Worm (Caenorhabditis elegans) whole organism, young adult: Measurements from ENCODE around the gene ify-1.

ENCODE experiments used
- B0261.1 ChIP-seq: sonication (generic microtip); optimal IDR thresholded peaks from 2 replicates; lab custom pipeline; 2016; ENCODE audit warnings: mild to moderate bottlenecking, missing genetic modification characterization, moderate library complexity, missing compliant biosample characterization
- C17E4.6 ChIP-seq: fragments of 200-800 bp; sonication (Bioruptor generic); IDR thresholded peaks from 2 replicates; pipeline ENCODE4 v1.3.6; 2022; ENCODE audit warnings: missing genetic modification reagents, missing genetic modification characterization, missing compliant biosample characterization
- D2030.7 ChIP-seq: fragments of 200-800 bp; sonication (Bioruptor generic); IDR thresholded peaks from 2 replicates; pipeline ENCODE4 v1.3.6; 2022; ENCODE audit warnings: missing genetic modification reagents, missing genetic modification characterization, missing compliant biosample characterization
- F23B12.7 ChIP-seq: sonication (generic microtip); optimal IDR thresholded peaks from 2 replicates; lab custom pipeline; 2017; ENCODE audit warnings: missing genetic modification characterization, mild to moderate bottlenecking, missing compliant biosample characterization, antibody characterized with exemption, moderate library complexity; ENCODE audit not compliant: insufficient read depth
- F33H1.4 ChIP-seq: fragments of 200-800 bp; sonication (Bioruptor generic); IDR thresholded peaks from 2 replicates; pipeline ENCODE4 v1.3.6; 2022; ENCODE audit warnings: missing genetic modification reagents, missing genetic modification characterization, missing compliant biosample characterization
- F39B2.1 ChIP-seq: fragments of 200-800 bp; sonication (Bioruptor generic); IDR thresholded peaks from 2 replicates; pipeline ENCODE4 v1.3.6; 2022; ENCODE audit warnings: missing genetic modification reagents, missing genetic modification characterization, missing compliant biosample characterization
- F57A8.1 ChIP-seq: fragments of 200-800 bp; sonication (Bioruptor generic); optimal IDR thresholded peaks from 2 replicates; lab custom pipeline; 2018; ENCODE audit warnings: mild to moderate bottlenecking, missing genetic modification characterization, moderate library complexity, missing compliant biosample characterization
- F57C9.4 ChIP-seq: sonication (generic microtip); optimal IDR thresholded peaks from 2 replicates; lab custom pipeline; 2017; ENCODE audit warnings: mild to moderate bottlenecking, missing genetic modification characterization, missing compliant biosample characterization
- K11D2.4 ChIP-seq: fragments of 200-800 bp; sonication (Bioruptor generic); IDR thresholded peaks from 2 replicates; pipeline ENCODE4 v1.3.6; 2022; ENCODE audit warnings: missing genetic modification reagents, missing genetic modification characterization, missing compliant biosample characterization
- T07F8.4 ChIP-seq: sonication (generic microtip); optimal IDR thresholded peaks from 2 replicates; lab custom pipeline; 2016; ENCODE audit warnings: mild to moderate bottlenecking, missing genetic modification characterization, moderate library complexity, missing compliant biosample characterization
- Y56A3A.18 ChIP-seq: fragments of 200-800 bp; sonication (Bioruptor generic); IDR thresholded peaks from 2 replicates; pipeline ENCODE4 v1.3.6; 2022; ENCODE audit warnings: missing genetic modification reagents, missing genetic modification characterization, missing compliant biosample characterization
- Y67H2A.10 ChIP-seq: fragments of 200-800 bp; sonication (Bioruptor generic); conservative IDR thresholded peaks from 2 replicates; pipeline ENCODE4 v1.3.6; 2022; ENCODE audit warnings: missing genetic modification reagents, missing genetic modification characterization, missing compliant biosample characterization
- akir-1 ChIP-seq: fragments of 200-800 bp; sonication (Bioruptor generic); optimal IDR thresholded peaks from 2 replicates; lab custom pipeline; 2018; ENCODE audit warnings: mild to moderate bottlenecking, missing genetic modification characterization, moderate library complexity, missing compliant biosample characterization
- aptf-3 ChIP-seq: fragments of 200-800 bp; sonication (Bioruptor generic); IDR thresholded peaks from 2 replicates; pipeline ENCODE4 v1.3.6; 2022; ENCODE audit warnings: missing genetic modification characterization, missing compliant biosample characterization
- athp-1 ChIP-seq: sonication (generic microtip); optimal IDR thresholded peaks from 2 replicates; lab custom pipeline; 2017; ENCODE audit warnings: mild to moderate bottlenecking, missing genetic modification characterization, missing compliant biosample characterization
- attf-3 ChIP-seq: fragments of 200-800 bp; sonication (Bioruptor generic); conservative IDR thresholded peaks from 2 replicates; pipeline ENCODE4 v1.3.6; 2022; ENCODE audit warnings: missing genetic modification reagents, missing genetic modification characterization, missing compliant biosample characterization
- attf-5 ChIP-seq: fragments of 200-800 bp; sonication (Bioruptor generic); optimal IDR thresholded peaks from 2 replicates; lab custom pipeline; 2018; ENCODE audit warnings: mild to moderate bottlenecking, missing genetic modification characterization, missing compliant biosample characterization
- bed-1 ChIP-seq: fragments of 200-800 bp; sonication (Bioruptor generic); IDR thresholded peaks from 2 replicates; pipeline ENCODE4 v1.3.6; 2022; ENCODE audit warnings: missing genetic modification reagents, missing genetic modification characterization, missing compliant biosample characterization
- cebp-1 ChIP-seq, 2 experiments: fragments of 200-800 bp in 1 of 2; sonication (Bioruptor generic) in 1 of 2; sonication (generic microtip) in 1 of 2; IDR thresholded peaks in 1 of 2; optimal IDR thresholded peaks in 1 of 2; 2 replicates each; pipeline versions ENCODE4 v1.3.6 to Lab custom; 2017 to 2022; ENCODE audit warnings: missing compliant biosample characterization in 2 of 2, missing genetic modification characterization in 2 of 2, mild to moderate bottlenecking in 1 of 2, missing genetic modification reagents in 1 of 2, moderate library complexity in 1 of 2
- ceh-100 ChIP-seq: fragments of 200-800 bp; sonication (Bioruptor generic); IDR thresholded peaks from 2 replicates; pipeline ENCODE4 v1.3.6; 2022; ENCODE audit warnings: missing genetic modification reagents, missing genetic modification characterization, missing compliant biosample characterization
- die-1 ChIP-seq: sonication (generic microtip); optimal IDR thresholded peaks from 2 replicates; lab custom pipeline; 2016; ENCODE audit warnings: missing genotype, mild to moderate bottlenecking, missing genetic modification characterization, missing compliant biosample characterization
- efl-1 ChIP-seq: fragments of 150-350 bp; optimal IDR thresholded peaks from 2 replicates; lab custom pipeline; 2014; ENCODE audit warnings: missing biosample characterization, missing genetic modification reagents, missing genetic modification characterization
- egl-44 ChIP-seq: fragments of 200-800 bp; sonication (Bioruptor generic); IDR thresholded peaks from 2 replicates; pipeline ENCODE4 v1.3.6; 2022; ENCODE audit warnings: missing genetic modification reagents, missing genetic modification characterization, missing compliant biosample characterization
- gei-17 ChIP-seq: fragments of 200-800 bp; sonication (Bioruptor generic); optimal IDR thresholded peaks from 2 replicates; lab custom pipeline; 2018; ENCODE audit warnings: mild to moderate bottlenecking, missing genetic modification characterization, missing compliant biosample characterization
- hlh-26 ChIP-seq: fragments of 200-800 bp; sonication (Bioruptor generic); conservative IDR thresholded peaks from 2 replicates; pipeline ENCODE4 v1.3.6; 2022; ENCODE audit warnings: missing genetic modification reagents, missing genetic modification characterization, missing compliant biosample characterization
- hmg-1.2 ChIP-seq: fragments of 200-800 bp; sonication (Bioruptor generic); IDR thresholded peaks from 2 replicates; pipeline ENCODE4 v1.3.6; 2022; ENCODE audit warnings: missing genetic modification reagents, missing genetic modification characterization, missing compliant biosample characterization
- hmg-20 ChIP-seq: fragments of 200-800 bp; sonication (Bioruptor generic); IDR thresholded peaks from 2 replicates; pipeline ENCODE4 v1.3.6; 2022; ENCODE audit warnings: missing genetic modification reagents, missing genetic modification characterization, missing compliant biosample characterization
- lin-26 ChIP-seq: fragments of 200-800 bp; sonication (Bioruptor generic); IDR thresholded peaks from 2 replicates; pipeline ENCODE4 v1.3.6; 2022; ENCODE audit warnings: missing genetic modification reagents, missing genetic modification characterization, missing compliant biosample characterization
- lin-35 ChIP-seq, 3 experiments: fragments of 150-350 bp in 2 of 3; sonication (generic microtip) in 1 of 3; optimal IDR thresholded peaks; 2 replicates each; lab custom pipeline; 2014 to 2018; ENCODE audit warnings: missing biosample characterization in 3 of 3, missing genetic modification characterization in 3 of 3, missing genetic modification reagents in 3 of 3
- lin-40 ChIP-seq: sonication (generic microtip); optimal IDR thresholded peaks from 2 replicates; lab custom pipeline; 2016; ENCODE audit warnings: missing genetic modification characterization, mild to moderate bottlenecking, missing compliant biosample characterization, missing genotype, missing genetic modification reagents
- lin-54 ChIP-seq: fragments of 200-800 bp; sonication (Bioruptor generic); optimal IDR thresholded peaks from 2 replicates; lab custom pipeline; 2018; ENCODE audit warnings: mild to moderate bottlenecking, missing genetic modification characterization, missing compliant biosample characterization
- madf-6 ChIP-seq: fragments of 200-800 bp; sonication (Bioruptor generic); IDR thresholded peaks from 2 replicates; pipeline ENCODE4 v1.3.6; 2022; ENCODE audit warnings: missing genetic modification reagents, missing genetic modification characterization, missing compliant biosample characterization
- madf-8 ChIP-seq: fragments of 200-800 bp; sonication (Bioruptor generic); conservative IDR thresholded peaks from 2 replicates; pipeline ENCODE4 v1.3.6; 2022; ENCODE audit warnings: missing genetic modification reagents, missing genetic modification characterization, missing compliant biosample characterization
- mcd-1 ChIP-seq: fragments of 200-800 bp; sonication (Bioruptor generic); IDR thresholded peaks from 2 replicates; pipeline ENCODE4 v1.3.6; 2022; ENCODE audit warnings: missing genetic modification reagents, missing genetic modification characterization, missing compliant biosample characterization
- nfyb-1 ChIP-seq: fragments of 200-800 bp; sonication (Bioruptor generic); IDR thresholded peaks from 2 replicates; pipeline ENCODE4 v1.3.6; 2022; ENCODE audit warnings: missing genetic modification reagents, missing genetic modification characterization, missing compliant biosample characterization
- nhr-80 ChIP-seq: sonication (generic microtip); optimal IDR thresholded peaks from 2 replicates; lab custom pipeline; 2016; ENCODE audit warnings: missing genetic modification characterization, missing compliant biosample characterization
- pha-4 ChIP-seq: fragments of 150-350 bp; sonication (generic microtip); optimal IDR thresholded peaks from 2 replicates; lab custom pipeline; 2014; ENCODE audit warnings: missing biosample characterization, missing genetic modification reagents, missing genetic modification characterization
- rcor-1 ChIP-seq: fragments of 200-800 bp; sonication (Bioruptor generic); IDR thresholded peaks from 2 replicates; pipeline ENCODE4 v1.3.6; 2022; ENCODE audit warnings: missing genetic modification reagents, missing genetic modification characterization, missing compliant biosample characterization
- sdz-38 ChIP-seq: sonication (generic microtip); optimal IDR thresholded peaks from 2 replicates; lab custom pipeline; 2016; ENCODE audit warnings: missing genotype, missing genetic modification characterization, missing compliant biosample characterization
- snpc-1.3 ChIP-seq: sonication (generic microtip); optimal IDR thresholded peaks from 2 replicates; lab custom pipeline; 2017; ENCODE audit warnings: missing genetic modification characterization, mild to moderate bottlenecking, missing compliant biosample characterization, antibody characterized with exemption, moderate library complexity, missing genotype, missing genetic modification reagents; ENCODE audit not compliant: insufficient read depth
- tbp1 ChIP-seq: fragments of 200-800 bp; sonication (Bioruptor generic); optimal IDR thresholded peaks from 2 replicates; lab custom pipeline; 2018; ENCODE audit warnings: mild to moderate bottlenecking, missing genetic modification characterization, missing compliant biosample characterization
- unc-130 ChIP-seq: sonication (generic microtip); optimal IDR thresholded peaks from 2 replicates; lab custom pipeline; 2016; ENCODE audit warnings: missing genetic modification reagents, missing genetic modification characterization, missing compliant biosample characterization
- unc-62 ChIP-seq: fragments of 150-350 bp; optimal IDR thresholded peaks from 2 replicates; lab custom pipeline; 2014; ENCODE audit warnings: missing biosample characterization, missing genetic modification reagents, missing genetic modification characterization
- ztf-22 ChIP-seq: fragments of 200-800 bp; sonication (Bioruptor generic); optimal IDR thresholded peaks from 2 replicates; lab custom pipeline; 2018; ENCODE audit warnings: mild to moderate bottlenecking, missing genetic modification characterization, moderate library complexity, missing compliant biosample characterization
- ztf-25 ChIP-seq: fragments of 200-800 bp; sonication (Bioruptor generic); IDR thresholded peaks from 2 replicates; pipeline ENCODE4 v1.3.6; 2022; ENCODE audit warnings: missing genetic modification reagents, missing genetic modification characterization, missing compliant biosample characterization
- ztf-28 ChIP-seq: fragments of 200-800 bp; sonication (Bioruptor generic); IDR thresholded peaks from 2 replicates; pipeline ENCODE4 v1.3.6; 2022; ENCODE audit warnings: missing genetic modification reagents, missing genetic modification characterization, missing compliant biosample characterization
- ztf-3 ChIP-seq: fragments of 200-800 bp; sonication (Bioruptor generic); optimal IDR thresholded peaks from 2 replicates; lab custom pipeline; 2018; ENCODE audit warnings: mild to moderate bottlenecking, missing genetic modification characterization, missing compliant biosample characterization
- ztf-6 ChIP-seq: fragments of 200-800 bp; sonication (Bioruptor generic); IDR thresholded peaks from 2 replicates; pipeline ENCODE4 v1.3.6; 2022; ENCODE audit warnings: missing genetic modification reagents, missing genetic modification characterization, missing compliant biosample characterization

The ify-1 gene

DNA sequence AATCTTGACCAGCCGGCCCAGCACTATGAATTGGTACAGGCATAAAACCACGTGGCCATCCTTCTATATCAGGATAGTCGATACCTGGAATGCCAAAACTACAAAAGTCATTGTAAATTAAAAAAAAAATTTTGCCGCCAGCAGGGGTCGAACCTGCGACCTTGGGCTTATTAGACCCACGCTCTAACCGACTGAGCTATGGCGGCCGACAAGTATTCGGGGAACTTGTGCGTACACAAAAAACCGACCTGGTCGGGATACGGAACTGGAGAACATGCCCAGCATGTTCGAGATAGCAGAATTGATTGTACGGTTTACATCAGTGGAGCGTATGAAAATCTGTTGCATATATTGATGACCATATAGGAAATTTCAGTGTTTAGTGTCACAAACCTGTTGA, 2.3 kb upstream of the ify-1 start (continued):
- TF ChIP-seq hmg-20: peak; percentile 53; the same call in 1 of the 2 replicates
- TF ChIP-seq egl-44 (GFP tag; lab: Robert Waterston, UW): 0 out of 2 replicates have a peak, but pooled peaks have one; percentile 16
- no peak for TF ChIP-seq attf-5 (GFP tag; lab: Kevin White, UChicago)
- TF ChIP-seq madf-8: peak; percentile 41
- TF ChIP-seq hlh-26 (GFP tag; lab: Robert Waterston, UW): no peak
- TF ChIP-seq D2030.7: peak; percentile 74
- no peak for TF ChIP-seq unc-130 (GFP tag; lab: Kevin White, UChicago)
- TF ChIP-seq unc-62 (GFP tag; lab: Kevin White, UChicago): no peak
- TF ChIP-seq T07F8.4 (tag; lab: Kevin White, UChicago): peak; percentile 17
- no peak for TF ChIP-seq F57C9.4
- TF ChIP-seq bed-1 (GFP tag; lab: Robert Waterston, UW): 0 out of 2 replicates have a peak, but pooled peaks have one; percentile 63
- peak; percentile 86; the same call in 1 of the 2 replicates for TF ChIP-seq aptf-3 (GFP tag; lab: Robert Waterston, UW)
- TF ChIP-seq madf-6: peak; percentile 85
- TF ChIP-seq K11D2.4 (GFP tag; lab: Robert Waterston, UW): peak; percentile 67
- TF ChIP-seq efl-1 (GFP tag; lab: Kevin White, UChicago): no peak
- TF ChIP-seq ztf-22: no peak
- no peak for TF ChIP-seq pha-4 (tag; lab: Kevin White, UChicago)
- TF ChIP-seq hmg-1.2: peak; percentile 74
- peak; percentile 15 for TF ChIP-seq die-1
- TF ChIP-seq nfyb-1: peak; percentile 88
- TF ChIP-seq nhr-80 (tag; lab: Kevin White, UChicago): peak; percentile 1
- TF ChIP-seq tbp1 (GFP tag; lab: Kevin White, UChicago): peak; percentile 99
- TF ChIP-seq ztf-3 (GFP tag; lab: Kevin White, UChicago): no peak
- TF ChIP-seq lin-40 (tag; lab: Kevin White, UChicago): no peak
- no peak for TF ChIP-seq ztf-25 (GFP tag; lab: Robert Waterston, UW)
- TF ChIP-seq sdz-38: no peak
- peak; percentile 18 for TF ChIP-seq snpc-1.3 (tag; lab: Kevin White, UChicago)
- TF ChIP-seq C17E4.6 (GFP tag; lab: Robert Waterston, UW): peak; percentile 52
- no peak for TF ChIP-seq athp-1
- TF ChIP-seq lin-26: peak; percentile 61; the same call in 1 of the 2 replicates
- peak; percentile 64 for TF ChIP-seq lin-54 (GFP tag; lab: Kevin White, UChicago)
- peak; percentile 72 for TF ChIP-seq F33H1.4
- TF ChIP-seq F39B2.1 (GFP tag; lab: Robert Waterston, UW): no peak
- TF ChIP-seq lin-35 (GFP tag; optimal IDR thresholded peaks at IDR 0.05; lab: Kevin White, UChicago): peak in 1 of 3 experiments; percentile 32
- TF ChIP-seq akir-1 (GFP tag; lab: Kevin White, UChicago): no peak
- TF ChIP-seq cebp-1 (GFP tag; IDR thresholded peaks at IDR 0.05; lab: Robert Waterston, UW): no peak
- TF ChIP-seq cebp-1 (tag; optimal IDR thresholded peaks at IDR 0.05; lab: Kevin White, UChicago): peak; percentile 53
- peak; percentile 83 for TF ChIP-seq rcor-1 (GFP tag; lab: Robert Waterston, UW)
- peak; percentile 89 for TF ChIP-seq Y56A3A.18 (GFP tag; lab: Robert Waterston, UW)
- TF ChIP-seq B0261.1: peak; percentile 92
- no peak for TF ChIP-seq ztf-6 (GFP tag; lab: Robert Waterston, UW)
- peak; percentile 35 for TF ChIP-seq F23B12.7 (tag; lab: Kevin White, UChicago)
- no peak for TF ChIP-seq F57A8.1 (GFP tag; lab: Kevin White, UChicago)
- TF ChIP-seq gei-17: no peak
- peak; percentile 86 for TF ChIP-seq ceh-100 (GFP tag; lab: Robert Waterston, UW)
- 0 out of 2 replicates have a peak, but pooled peaks have one; percentile 48 for TF ChIP-seq attf-3
- TF ChIP-seq ztf-28 (GFP tag; lab: Robert Waterston, UW): peak; percentile 48; the same call in 1 of the 2 replicates
- TF ChIP-seq mcd-1 (GFP tag; lab: Robert Waterston, UW): peak; percentile 89
- TF ChIP-seq Y67H2A.10 (GFP tag; lab: Robert Waterston, UW): no peak
